4 worm cellular contexts compared by ENCODE assay signal in the genomic region with DNA sequence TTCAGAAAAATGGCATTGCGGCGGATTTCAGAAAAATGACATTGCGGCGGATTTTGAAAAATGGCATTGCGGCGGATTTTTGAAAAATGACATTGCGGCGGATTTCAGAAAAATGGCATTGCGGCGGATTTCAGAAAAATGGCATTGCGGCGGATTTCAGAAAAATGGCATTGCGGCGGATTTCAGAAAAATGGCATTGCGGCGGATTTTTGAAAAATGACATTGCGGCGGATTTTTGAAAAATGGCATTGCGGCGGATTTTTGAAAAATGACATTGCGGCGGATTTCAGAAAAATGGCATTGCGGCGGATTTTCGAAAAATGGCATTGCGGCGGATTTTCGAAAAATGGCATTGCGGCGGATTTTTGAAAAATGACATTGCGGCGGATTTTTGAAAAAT.
TF ChIP-seq lines count a peak whose summit lies in the region.

No protein-coding gene starts in this region.

TF ChIP-seq in whole organism, L4 larva, 104 proteins besides CTCF, POLR2A, EP300 and RAD21:
- TF ChIP-seq tra-1 (GFP tag; IDR thresholded peaks at IDR 0.05; lab: Robert Waterston, UW) (peak; percentile 21; the same call in 1 of the 2 replicates), dmd-8 (GFP tag; IDR thresholded peaks at IDR 0.05; lab: Robert Waterston, UW) (0 out of 2 replicates have a peak, but pooled peaks have one; percentile 57), madf-5 (GFP tag; IDR thresholded peaks at IDR 0.05; lab: Robert Waterston, UW) (peak in 1 of 2 experiments; percentile 55; a peak in 1 of 4 replicates), F44E2.7 (GFP tag; IDR thresholded peaks at IDR 0.05; lab: Robert Waterston, UW) (peak; percentile 13; the same call in 1 of the 2 replicates)

TF ChIP-seq in whole organism, early embryonic, 17 proteins besides CTCF, POLR2A, EP300 and RAD21:
- 0 out of 2 replicates have a peak, but pooled peaks have one; percentile 30 for TF ChIP-seq pes-1 (GFP tag; IDR thresholded peaks at IDR 0.05; lab: Robert Waterston, UW)

TF ChIP-seq in whole organism, midembryonic, 9 proteins besides CTCF, POLR2A, EP300 and RAD21:
- 0 out of 2 replicates have a peak, but pooled peaks have one; percentile 25 for TF ChIP-seq T22C8.4 (GFP tag; IDR thresholded peaks at IDR 0.05; lab: Robert Waterston, UW)
- TF ChIP-seq ztf-29 (GFP tag; IDR thresholded peaks at IDR 0.05; lab: Robert Waterston, UW) = 0 out of 2 replicates have a peak, but pooled peaks have one; percentile 11
- TF ChIP-seq ref-1 (GFP tag; conservative IDR thresholded peaks at IDR 0.05; lab: Robert Waterston, UW) = peak; percentile 18; the same call in 1 of the 2 replicates

TF ChIP-seq in whole organism, young adult, 124 proteins besides CTCF, POLR2A, EP300 and RAD21:
- TF ChIP-seq F37B4.10 (GFP tag; IDR thresholded peaks at IDR 0.05; lab: Robert Waterston, UW) (0 out of 2 replicates have a peak, but pooled peaks have one; percentile 63), ztf-25 (GFP tag; IDR thresholded peaks at IDR 0.05; lab: Robert Waterston, UW) (0 out of 2 replicates have a peak, but pooled peaks have one; percentile 53), Y53G8AR.9 (GFP tag; conservative IDR thresholded peaks at IDR 0.05; lab: Robert Waterston, UW) (0 out of 2 replicates have a peak, but pooled peaks have one; percentile 36), cebp-2 (GFP tag; IDR thresholded peaks at IDR 0.05; lab: Robert Waterston, UW) (0 out of 2 replicates have a peak, but pooled peaks have one; percentile 25), nfya-2 (GFP tag; IDR thresholded peaks at IDR 0.05; lab: Robert Waterston, UW) (peak; percentile 4; the same call in 1 of the 2 replicates)
